Worm (Caenorhabditis elegans): ENCODE data around the gene ZK721.3.

The ZK721.3 gene

DNA sequence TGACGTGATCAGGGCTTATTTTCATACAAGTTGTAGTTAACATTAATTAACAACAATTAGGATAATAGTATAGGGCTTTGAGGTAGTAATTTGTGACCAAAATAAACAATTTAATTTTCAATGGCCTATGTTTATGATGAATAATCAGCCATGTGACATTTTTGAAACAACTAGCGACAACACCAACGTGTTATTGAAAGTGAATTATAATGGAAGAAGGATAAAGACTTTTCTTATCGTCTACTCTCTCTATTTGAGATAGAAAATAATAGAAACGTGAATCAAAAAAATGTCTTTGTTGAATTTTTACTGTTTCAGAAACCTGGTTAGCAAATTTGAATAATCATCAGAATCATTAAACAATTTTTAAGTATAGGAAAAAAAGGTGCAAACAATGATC lies 46.5 kb upstream of the ZK721.3 start:
- TF ChIP-seq mep-1 (tag; optimal IDR thresholded peaks at IDR 0.05) (no peak), mxl-2 (GFP tag; conservative IDR thresholded peaks at IDR 0.05) (no peak), hlh-11 (tag; optimal IDR thresholded peaks at IDR 0.05) (no peak), hlh-30 (tag; optimal IDR thresholded peaks at IDR 0.05; ENCODE audit: insufficient read depth) (no peak), D1046.2 (GFP tag; IDR thresholded peaks at IDR 0.05) (no peak), hmg-1.1 (GFP tag; IDR thresholded peaks at IDR 0.05) (no peak), egl-27 (tag; optimal IDR thresholded peaks at IDR 0.05) (no peak), nhr-237 (tag; optimal IDR thresholded peaks at IDR 0.05) (no peak), lin-1 (GFP tag; IDR thresholded peaks at IDR 0.05) (no peak)

- TF ChIP-seq hif-1 (tag; optimal IDR thresholded peaks at IDR 0.05) (no peak), aha-1 (tag) (peak; percentile 65)
These were observed 45.0 kb upstream of the ZK721.3 start, which contains the start of gene M02D8.2 for ce11 chrX:8739373-8739772. TSS of gene M02D8.2 (plus strand) at chrX:8739673.

DNA sequence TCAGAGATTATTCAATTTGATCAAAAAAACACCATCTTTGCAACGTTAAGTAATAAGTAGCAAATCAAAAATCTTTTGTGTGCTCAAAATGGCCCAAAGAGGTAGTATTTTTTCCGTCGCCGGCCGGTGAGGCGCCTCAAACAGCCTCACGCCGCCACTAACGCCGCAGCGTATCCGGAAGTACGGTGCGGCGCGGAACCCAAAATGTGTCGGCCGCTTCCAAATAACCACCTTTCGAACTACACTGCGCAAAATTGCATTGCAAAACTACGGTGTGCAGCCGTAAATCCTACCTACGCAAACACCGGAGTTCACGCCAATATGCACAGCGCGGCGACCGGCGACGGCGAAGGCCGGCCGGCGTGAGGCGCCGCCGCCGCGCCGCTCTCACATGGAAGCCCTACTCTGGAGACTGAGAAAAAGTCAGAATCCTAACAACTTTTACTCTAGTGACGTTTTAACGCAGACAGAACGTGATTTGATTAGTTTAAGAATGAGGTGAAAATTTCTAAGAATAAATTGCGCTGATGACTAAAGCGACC lies 42.6 kb upstream of the ZK721.3 start:
- no peak for TF ChIP-seq sdz-12 (GFP tag; optimal IDR thresholded peaks at IDR 0.05)
- no peak for TF ChIP-seq tag-97 (GFP tag; IDR thresholded peaks at IDR 0.05)
- TF ChIP-seq ZK337.2 (GFP tag; IDR thresholded peaks at IDR 0.05), result no peak
- TF ChIP-seq vab-7 (GFP tag; IDR thresholded peaks at IDR 0.05), result no peak
- TF ChIP-seq madf-9 (GFP tag; conservative IDR thresholded peaks at IDR 0.05), result no peak
- no peak for TF ChIP-seq hlh-30 (tag; optimal IDR thresholded peaks at IDR 0.05; ENCODE audit: insufficient read depth)
- TF ChIP-seq set-16 (GFP tag; IDR thresholded peaks at IDR 0.05), result peak; percentile 88
- TF ChIP-seq nhr-42 (GFP tag; IDR thresholded peaks at IDR 0.05), result 0 out of 2 replicates have a peak, but pooled peaks have one; percentile 24
- TF ChIP-seq attf-4 (tag; optimal IDR thresholded peaks at IDR 0.05), result no peak
- TF ChIP-seq pqm-1 (tag; optimal IDR thresholded peaks at IDR 0.05), result no peak
- TF ChIP-seq ztf-11 (tag; optimal IDR thresholded peaks at IDR 0.05), result no peak
- TF ChIP-seq pha-4 (GFP tag; IDR thresholded peaks at IDR 0.05), result no peak
- TF ChIP-seq pha-4 (tag; optimal IDR thresholded peaks at IDR 0.05), result no peak
- TF ChIP-seq snpc-1.2 (GFP tag; IDR thresholded peaks at IDR 0.05), result peak; percentile 49; the same call in 1 of the 2 replicates
- no peak for TF ChIP-seq nhr-111 (GFP tag; optimal IDR thresholded peaks at IDR 0.05)
- 0 out of 2 replicates have a peak, but pooled peaks have one; percentile 25 for TF ChIP-seq D1046.2 (GFP tag; IDR thresholded peaks at IDR 0.05)
- no peak for TF ChIP-seq gei-8 (GFP tag; optimal IDR thresholded peaks at IDR 0.05)
- TF ChIP-seq cey-2 (tag; optimal IDR thresholded peaks at IDR 0.05; ENCODE audit: borderline replicate concordance, insufficient read depth), result no peak
- peak; percentile 54 for TF ChIP-seq F10B5.3 (tag; optimal IDR thresholded peaks at IDR 0.05)
- 0 out of 2 replicates have a peak, but pooled peaks have one; percentile 26 for TF ChIP-seq Y48G9A.11 (GFP tag; IDR thresholded peaks at IDR 0.05)

ce11 chrX:8742896-8743295 lies 41.4 kb upstream of the ZK721.3 start, which contains the start of gene M02D8.7:
TSS of gene M02D8.7 (minus strand) at chrX:8742996.
- no peak for TF ChIP-seq nhr-77 (tag; optimal IDR thresholded peaks at IDR 0.05)
- no peak for TF ChIP-seq attf-4 (tag; optimal IDR thresholded peaks at IDR 0.05)
- no peak for TF ChIP-seq unc-39 (tag; optimal IDR thresholded peaks at IDR 0.05)
- no peak for TF ChIP-seq dmd-9 (GFP tag; IDR thresholded peaks at IDR 0.05)
- TF ChIP-seq lin-15B (tag; optimal IDR thresholded peaks at IDR 0.05), result no peak
- no peak for TF ChIP-seq Y75B8A.6 (GFP tag; IDR thresholded peaks at IDR 0.05)
- no peak for TF ChIP-seq dpl-1 (GFP tag; optimal IDR thresholded peaks at IDR 0.05)
- no peak for TF ChIP-seq ztf-7 (tag; optimal IDR thresholded peaks at IDR 0.05)
- TF ChIP-seq lin-1 (GFP tag; IDR thresholded peaks at IDR 0.05), result no peak
- TF ChIP-seq snpc-4 (tag; optimal IDR thresholded peaks at IDR 0.05), result no peak
- TF ChIP-seq dmd-8 (GFP tag; IDR thresholded peaks at IDR 0.05), result no peak
- TF ChIP-seq tag-97 (GFP tag; IDR thresholded peaks at IDR 0.05), result no peak
- TF ChIP-seq lin-13 (GFP tag; optimal IDR thresholded peaks at IDR 0.05), result no peak
- TF ChIP-seq zag-1 (tag; optimal IDR thresholded peaks at IDR 0.05), result no peak
- no peak for TF ChIP-seq cey-2 (tag; optimal IDR thresholded peaks at IDR 0.05; ENCODE audit: borderline replicate concordance, insufficient read depth)
- TF ChIP-seq nhr-237 (tag; optimal IDR thresholded peaks at IDR 0.05), result no peak
- no peak for TF ChIP-seq T26A8.4 (GFP tag; IDR thresholded peaks at IDR 0.05)

All from whole organism, L4 larva.